Fruit fly (Drosophila melanogaster) S2 (cell line): ENCODE results near the gene KFase.

Experiments
- CG8478 ChIP-seq: fragments of >200 bp; optimal IDR thresholded peaks from 2 replicates; lab custom pipeline; 2018
- CTCF ChIP-seq, 2 experiments: fragments of >200 bp; optimal IDR thresholded peaks; 2 replicates each; lab custom pipeline; 2018

DNA sequence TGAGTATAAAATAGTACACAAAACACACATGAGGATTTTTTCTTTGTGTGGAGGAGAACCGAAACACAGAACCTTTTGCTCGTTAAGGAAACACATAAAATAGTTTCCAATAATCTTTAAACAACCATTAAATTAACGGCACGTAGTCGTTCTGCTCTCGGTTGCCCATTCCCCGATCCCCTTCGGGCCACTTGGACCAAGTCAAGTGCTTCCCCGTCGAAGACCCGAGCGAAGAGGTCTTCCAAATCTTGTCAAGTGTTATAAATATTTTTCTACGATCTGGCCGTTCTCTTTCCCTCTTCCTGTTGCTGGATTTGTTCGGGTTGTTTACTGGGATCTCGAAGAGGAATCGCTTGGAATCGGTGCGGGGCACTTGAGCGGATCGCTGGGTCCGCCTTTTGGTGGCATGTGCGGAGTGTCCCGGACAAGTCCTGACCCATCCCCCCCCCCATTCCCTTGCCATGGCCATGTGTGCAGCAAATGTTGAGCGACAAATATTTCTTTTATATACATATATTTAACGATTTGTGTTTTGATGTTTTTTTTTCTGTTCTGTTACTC lies 42.5 kb upstream of the KFase start:
- TF ChIP-seq CTCF (optimal IDR thresholded peaks at IDR 0.05; lab: Kevin White, UChicago): no peak
- no peak for TF ChIP-seq CG8478 (lab: Kevin White, UChicago)
